Fruit fly (Drosophila melanogaster) whole organism, embryonic: ENCODE data around the gene Rab26.

Experiments used
- Atf6 ChIP-seq: fragments of 200-800 bp; sonication (Bioruptor generic); IDR thresholded peaks from 2 replicates; pipeline ENCODE4 v1.3.6; 2022; ENCODE audit warnings: missing biosample characterization, missing genetic modification characterization
- Bgb ChIP-seq: fragments of 200-800 bp; sonication (Bioruptor generic); IDR thresholded peaks from 2 replicates; pipeline ENCODE4 v1.3.6; 2022; ENCODE audit warnings: missing biosample characterization, missing genetic modification characterization; ENCODE audit not compliant: partially characterized antibody
- CG11696 ChIP-seq: fragments of 200-800 bp; sonication (Bioruptor generic); IDR thresholded peaks from 2 replicates; pipeline ENCODE4 v1.3.6; 2022; ENCODE audit warnings: missing biosample characterization, missing genetic modification characterization
- CG11723 ChIP-seq: fragments of 200-800 bp; sonication (Bioruptor generic); optimal IDR thresholded peaks from 2 replicates; lab custom pipeline; 2017; ENCODE audit warnings: missing biosample characterization, mild to moderate bottlenecking, missing genetic modification characterization
- CG12744 ChIP-seq: fragments of 200-800 bp; sonication (Bioruptor generic); optimal IDR thresholded peaks from 2 replicates; lab custom pipeline; 2016; ENCODE audit warnings: missing biosample characterization, missing genetic modification characterization
- CG14441 ChIP-seq: fragments of 200-800 bp; sonication (Bioruptor generic); IDR thresholded peaks from 2 replicates; pipeline ENCODE4 v1.3.6; 2022; ENCODE audit warnings: missing biosample characterization, missing genetic modification characterization
- CG14710 ChIP-seq: fragments of 200-800 bp; sonication (Bioruptor generic); optimal IDR thresholded peaks from 3 replicates; lab custom pipeline; 2019; ENCODE audit warnings: missing biosample characterization, mild to moderate bottlenecking, missing genetic modification characterization, moderate library complexity
- CG15073 ChIP-seq: fragments of 200-800 bp; sonication (Bioruptor generic); optimal IDR thresholded peaks from 2 replicates; lab custom pipeline; 2016; ENCODE audit warnings: missing biosample characterization, missing genetic modification characterization
- CG15514 ChIP-seq: fragments of 200-800 bp; sonication (Bioruptor generic); optimal IDR thresholded peaks from 3 replicates; lab custom pipeline; 2017; ENCODE audit warnings: missing biosample characterization, missing genetic modification characterization, mild to moderate bottlenecking, moderate library complexity, missing genetic modification reagents
- CG17186 ChIP-seq: fragments of 200-800 bp; sonication (Bioruptor generic); optimal IDR thresholded peaks from 3 replicates; lab custom pipeline; 2017; ENCODE audit warnings: missing biosample characterization, missing genetic modification reagents, missing genetic modification characterization
- CG17568 ChIP-seq: fragments of 200-800 bp; sonication (Bioruptor generic); optimal IDR thresholded peaks from 2 replicates; lab custom pipeline; 2018; ENCODE audit warnings: missing biosample characterization, mild to moderate bottlenecking, missing genetic modification characterization, moderate library complexity
- CG18599 ChIP-seq: fragments of 200-800 bp; sonication (Bioruptor generic); optimal IDR thresholded peaks from 3 replicates; lab custom pipeline; 2017; ENCODE audit warnings: missing biosample characterization, missing genetic modification characterization, mild to moderate bottlenecking, moderate library complexity, missing genetic modification reagents
- CG18764 ChIP-seq: fragments of 200-800 bp; sonication (Bioruptor generic); optimal IDR thresholded peaks from 3 replicates; lab custom pipeline; 2016; ENCODE audit warnings: missing biosample characterization, missing genetic modification characterization
- CG2712 ChIP-seq: fragments of 200-800 bp; optimal IDR thresholded peaks from 3 replicates; lab custom pipeline; 2019; ENCODE audit warnings: missing biosample characterization, mild to moderate bottlenecking, missing genetic modification characterization, moderate library complexity
- CG31388 ChIP-seq: fragments of 200-800 bp; sonication (Bioruptor generic); optimal IDR thresholded peaks from 2 replicates; lab custom pipeline; 2016; ENCODE audit warnings: missing biosample characterization, missing genetic modification characterization
- CG43689 ChIP-seq: fragments of 200-800 bp; sonication (Bioruptor generic); IDR thresholded peaks from 2 replicates; pipeline ENCODE4 v1.3.6; 2022; ENCODE audit warnings: missing biosample characterization, missing genetic modification characterization
- CG4424 ChIP-seq: fragments of 200-800 bp; sonication (Bioruptor generic); optimal IDR thresholded peaks from 3 replicates; lab custom pipeline; 2016; ENCODE audit warnings: missing biosample characterization, missing genetic modification characterization
- CG4707 ChIP-seq: fragments of 200-800 bp; sonication (Bioruptor generic); optimal IDR thresholded peaks from 2 replicates; lab custom pipeline; 2018; ENCODE audit warnings: missing biosample characterization, mild to moderate bottlenecking, missing genetic modification characterization, moderate library complexity
- CG5953 ChIP-seq: fragments of 200-800 bp; sonication (Bioruptor generic); IDR thresholded peaks from 2 replicates; pipeline ENCODE4 v1.3.6; 2022; ENCODE audit warnings: missing biosample characterization, missing genetic modification characterization
- CG6683 ChIP-seq: fragments of 200-800 bp; sonication (Bioruptor generic); optimal IDR thresholded peaks from 2 replicates; lab custom pipeline; 2017; ENCODE audit warnings: missing biosample characterization, mild to moderate bottlenecking, missing genetic modification characterization, missing genetic modification reagents
- CG6854 ChIP-seq: fragments of 200-800 bp; sonication (Bioruptor generic); optimal IDR thresholded peaks from 3 replicates; lab custom pipeline; 2017; ENCODE audit warnings: missing biosample characterization, mild to moderate bottlenecking, missing genetic modification characterization
- CG7556 ChIP-seq: fragments of 200-800 bp; sonication (Bioruptor generic); optimal IDR thresholded peaks from 2 replicates; lab custom pipeline; 2017; ENCODE audit warnings: missing biosample characterization, mild to moderate bottlenecking, missing genetic modification characterization
- CG9609 ChIP-seq: fragments of 200-800 bp; sonication (Bioruptor generic); optimal IDR thresholded peaks from 3 replicates; lab custom pipeline; 2016; ENCODE audit warnings: missing biosample characterization, missing genetic modification characterization
- CG9727 ChIP-seq: fragments of 200-800 bp; sonication (Bioruptor generic); optimal IDR thresholded peaks from 3 replicates; lab custom pipeline; 2017; ENCODE audit warnings: missing biosample characterization, mild to moderate bottlenecking, missing genetic modification characterization
- CoRest ChIP-seq: fragments of 200-800 bp; sonication (Bioruptor generic); optimal IDR thresholded peaks from 3 replicates; lab custom pipeline; 2018; ENCODE audit warnings: missing biosample characterization, mild to moderate bottlenecking, missing genetic modification characterization, moderate library complexity
- CrebB ChIP-seq: fragments of 200-800 bp; sonication (Bioruptor generic); optimal IDR thresholded peaks from 3 replicates; lab custom pipeline; 2018; ENCODE audit warnings: missing biosample characterization, mild to moderate bottlenecking, missing genetic modification characterization
- Dll ChIP-seq: fragments of 200-800 bp; sonication (Bioruptor generic); IDR thresholded peaks from 4 replicates; pipeline ENCODE4 v1.3.6; 2022; ENCODE audit warnings: missing biosample characterization, missing genetic modification characterization; ENCODE audit not compliant: partially characterized antibody
- Drgx ChIP-seq: fragments of 200-800 bp; sonication (Bioruptor generic); IDR thresholded peaks from 2 replicates; pipeline ENCODE4 v1.3.6; 2022; ENCODE audit warnings: missing biosample characterization, missing genetic modification characterization
- ERR ChIP-seq: fragments of 200-800 bp; sonication (Bioruptor generic); optimal IDR thresholded peaks from 2 replicates; lab custom pipeline; 2016; ENCODE audit warnings: missing biosample characterization, missing genetic modification characterization
- Fer1 ChIP-seq: fragments of 200-800 bp; sonication (Bioruptor generic); optimal IDR thresholded peaks from 2 replicates; lab custom pipeline; 2017; ENCODE audit warnings: missing biosample characterization, mild to moderate bottlenecking, missing genetic modification characterization
- HLH54F ChIP-seq: fragments of 200-800 bp; sonication (Bioruptor generic); optimal IDR thresholded peaks from 3 replicates; lab custom pipeline; 2016; ENCODE audit warnings: missing biosample characterization, missing genetic modification characterization
- Taf1 ChIP-seq: fragments of 200-800 bp; sonication (Bioruptor generic); IDR thresholded peaks from 2 replicates; pipeline ENCODE4 v1.3.6; 2022; ENCODE audit warnings: missing biosample characterization, missing genetic modification characterization
- YL-1 ChIP-seq: fragments of 200-800 bp; sonication (Bioruptor generic); optimal IDR thresholded peaks from 3 replicates; lab custom pipeline; 2017; ENCODE audit warnings: missing biosample characterization, mild to moderate bottlenecking, missing genetic modification characterization
- caup ChIP-seq: fragments of 200-800 bp; sonication (Bioruptor generic); optimal IDR thresholded peaks from 3 replicates; lab custom pipeline; 2017; ENCODE audit warnings: missing biosample characterization, mild to moderate bottlenecking, missing genetic modification characterization, moderate library complexity; ENCODE audit not compliant: severe bottlenecking
- cwo ChIP-seq: fragments of 200-800 bp; sonication (Bioruptor generic); optimal IDR thresholded peaks from 3 replicates; lab custom pipeline; 2017; ENCODE audit warnings: missing biosample characterization, missing genetic modification characterization, mild to moderate bottlenecking, moderate library complexity, missing genetic modification reagents
- dpn ChIP-seq, 2 experiments: fragments of 200-800 bp; sonication (Bioruptor generic); optimal IDR thresholded peaks; 3 replicates each; lab custom pipeline; 2016; ENCODE audit warnings: missing biosample characterization in 2 of 2, missing genetic modification characterization in 2 of 2
- fd96Cb ChIP-seq: fragments of 200-800 bp; sonication (Bioruptor generic); optimal IDR thresholded peaks from 2 replicates; lab custom pipeline; 2018; ENCODE audit warnings: missing biosample characterization, mild to moderate bottlenecking, missing genetic modification characterization, moderate library complexity
- h ChIP-seq: fragments of >200 bp; optimal IDR thresholded peaks from 2 replicates; lab custom pipeline; 2017
- hb ChIP-seq: fragments of 200-800 bp; sonication (Bioruptor generic); IDR thresholded peaks from 3 replicates; pipeline ENCODE4 v1.3.6; 2022; ENCODE audit warnings: missing biosample characterization, missing genetic modification characterization; ENCODE audit not compliant: partially characterized antibody
- her ChIP-seq: fragments of 200-800 bp; sonication (Bioruptor generic); optimal IDR thresholded peaks from 2 replicates; lab custom pipeline; 2016; ENCODE audit warnings: missing biosample characterization, missing genetic modification characterization
- kah ChIP-seq: fragments of 200-800 bp; sonication (Bioruptor generic); optimal IDR thresholded peaks from 2 replicates; lab custom pipeline; 2018; ENCODE audit warnings: missing biosample characterization, mild to moderate bottlenecking, missing genetic modification characterization
- lab ChIP-seq: fragments of 200-800 bp; sonication (Bioruptor generic); optimal IDR thresholded peaks from 3 replicates; lab custom pipeline; 2017; ENCODE audit warnings: missing biosample characterization, missing genetic modification characterization, mild to moderate bottlenecking, moderate library complexity, missing genetic modification reagents
- lilli ChIP-seq: fragments of 200-800 bp; sonication (Bioruptor generic); optimal IDR thresholded peaks from 3 replicates; lab custom pipeline; 2016; ENCODE audit warnings: missing biosample characterization, missing genetic modification characterization
- mirr ChIP-seq: fragments of 200-800 bp; sonication (Bioruptor generic); optimal IDR thresholded peaks from 3 replicates; lab custom pipeline; 2018; ENCODE audit warnings: missing biosample characterization, mild to moderate bottlenecking, missing genetic modification characterization
- schlank ChIP-seq: fragments of 200-800 bp; sonication (Bioruptor generic); optimal IDR thresholded peaks from 2 replicates; lab custom pipeline; 2018; ENCODE audit warnings: missing biosample characterization, mild to moderate bottlenecking, missing genetic modification characterization
- tio ChIP-seq: fragments of 200-800 bp; sonication (Bioruptor generic); optimal IDR thresholded peaks from 2 replicates; lab custom pipeline; 2017; ENCODE audit warnings: missing biosample characterization, missing genetic modification characterization, inconsistent platforms
- ttk ChIP-seq: fragments of 200-800 bp; sonication (Bioruptor generic); IDR thresholded peaks from 2 replicates; pipeline ENCODE4 v2.1.2; 2022; ENCODE audit warnings: missing biosample characterization, missing genetic modification characterization
- zen ChIP-seq: fragments of 200-800 bp; sonication (Bioruptor generic); optimal IDR thresholded peaks from 3 replicates; lab custom pipeline; 2018; ENCODE audit warnings: missing biosample characterization, mild to moderate bottlenecking, missing genetic modification characterization, moderate library complexity
- zfh2 ChIP-seq: fragments of 200-800 bp; sonication (Bioruptor generic); optimal IDR thresholded peaks from 2 replicates; lab custom pipeline; 2016; ENCODE audit warnings: missing biosample characterization, missing genetic modification characterization

Gene Rab26

dm6 chr3L:21279876-21280566 is 38.6 kb upstream of the Rab26 start, which contains the start of gene AcCoAS (continued):
- TF ChIP-seq CG9609 (GFP tag; lab: Kevin White, UChicago) (no peak), CG11696 (GFP tag; lab: Robert Waterston, UW) (no peak), her (GFP tag; lab: Kevin White, UChicago) (peak; percentile 36), cwo (GFP tag; lab: Kevin White, UChicago) (peak; percentile 96), CG2712 (tag; lab: Kevin White, UChicago) (peak; percentile 14), CG31388 (GFP tag; lab: Kevin White, UChicago) (no peak), schlank (tag; lab: Kevin White, UChicago) (peak; percentile 44), CG4424 (GFP tag; lab: Kevin White, UChicago) (no peak), CG18599 (GFP tag; lab: Kevin White, UChicago) (peak; percentile 81), lab (GFP tag; lab: Kevin White, UChicago) (peak; percentile 78), CG6854 (GFP tag; lab: Kevin White, UChicago) (peak; percentile 4), Atf6 (GFP tag; lab: Robert Waterston, UW) (peak; percentile 51; the same call in 1 of the 2 replicates), Drgx (GFP tag; lab: Robert Waterston, UW) (peak; percentile 62), CG15073 (GFP tag; lab: Kevin White, UChicago) (no peak), Bgb (GFP tag; lab: Robert Waterston, UW) (peak; percentile 68), YL-1 (GFP tag; lab: Kevin White, UChicago) (peak; percentile 0), fd96Cb (tag; lab: Kevin White, UChicago) (no peak), CG17568 (GFP tag; lab: Kevin White, UChicago) (peak; percentile 10), ttk (GFP tag; lab: Robert Waterston, UW) (no peak), tio (GFP tag; lab: Kevin White, UChicago) (no peak), hb (no peak), CG14710 (tag; lab: Kevin White, UChicago) (no peak), zfh2 (GFP tag; lab: Kevin White, UChicago) (peak; percentile 54), zen (tag; lab: Kevin White, UChicago) (no peak), CG4707 (GFP tag; lab: Kevin White, UChicago) (no peak), CoRest (tag; lab: Kevin White, UChicago) (peak; percentile 5), CG12744 (GFP tag; lab: Kevin White, UChicago) (peak; percentile 10), CrebB (tag; lab: Kevin White, UChicago) (peak; percentile 25), CG5953 (GFP tag; lab: Robert Waterston, UW) (no peak), Dll (GFP tag; lab: Robert Waterston, UW) (no peak), CG9727 (peak; percentile 38), dpn (GFP tag; optimal IDR thresholded peaks at IDR 0.05; lab: Kevin White, UChicago) (peak in 1 of 2 experiments; percentile 36), kah (GFP tag; lab: Kevin White, UChicago) (no peak), Taf1 (no peak), CG18764 (GFP tag; lab: Kevin White, UChicago) (no peak), CG15514 (GFP tag; lab: Kevin White, UChicago) (peak; percentile 50), ERR (GFP tag; lab: Kevin White, UChicago) (peak; percentile 64), mirr (GFP tag; lab: Kevin White, UChicago) (peak; percentile 82), CG43689 (no peak), caup (GFP tag; lab: Kevin White, UChicago) (peak; percentile 49), Fer1 (GFP tag; lab: Kevin White, UChicago) (peak; percentile 81), lilli (GFP tag; lab: Kevin White, UChicago) (peak; percentile 71), CG14441 (GFP tag; lab: Robert Waterston, UW) (no peak), CG17186 (no peak), HLH54F (GFP tag; lab: Kevin White, UChicago) (peak; percentile 15), CG7556 (peak; percentile 32), h (lab: Kevin White, UChicago) (no peak), CG6683 (peak; percentile 6), CG11723 (no peak)
